Worm (Caenorhabditis elegans) whole organism, mixed stage, embryonic: Measurements from ENCODE around the gene Y43F8B.11.

Source experiments
- elt-3 ChIP-seq: fragments of 150-350 bp; optimal IDR thresholded peaks from 2 replicates; lab custom pipeline; 2014; ENCODE audit warnings: missing biosample characterization, missing genetic modification characterization
- lsy-2 ChIP-seq: fragments of 150-350 bp; optimal IDR thresholded peaks from 2 replicates; lab custom pipeline; 2014; ENCODE audit warnings: missing biosample characterization, missing genetic modification characterization
- nhr-76 ChIP-seq: sonication (generic microtip); optimal IDR thresholded peaks from 2 replicates; lab custom pipeline; 2017; ENCODE audit warnings: missing biosample characterization, missing genetic modification characterization

DNA sequence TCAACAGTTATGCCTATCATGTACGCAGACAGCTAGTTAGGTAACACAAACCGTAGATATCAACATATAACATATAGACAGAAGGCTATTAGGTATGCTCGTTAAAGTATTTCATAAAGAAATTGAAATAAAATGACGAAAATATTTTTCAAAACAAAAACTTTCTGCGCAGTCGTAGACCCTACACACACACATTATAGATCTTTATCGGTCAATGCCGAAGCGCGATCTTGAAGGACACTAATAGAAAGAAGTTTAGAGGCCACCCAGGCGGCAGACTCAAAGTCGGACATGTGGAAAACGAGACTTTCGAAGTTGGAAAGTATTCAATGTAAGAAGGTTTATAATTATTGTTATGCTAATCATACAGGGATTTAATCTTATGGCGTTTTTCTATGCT is 41.5 kb upstream of the Y43F8B.11 start:
- TF ChIP-seq nhr-76 (tag; lab: Kevin White, UChicago), result no peak
- no peak for TF ChIP-seq elt-3 (tag; lab: Kevin White, UChicago)
- TF ChIP-seq lsy-2 (tag; lab: Kevin White, UChicago), result no peak
